Worm (Caenorhabditis elegans): ENCODE measurements around the gene T02G5.14.

T02G5.14 gene

DNA sequence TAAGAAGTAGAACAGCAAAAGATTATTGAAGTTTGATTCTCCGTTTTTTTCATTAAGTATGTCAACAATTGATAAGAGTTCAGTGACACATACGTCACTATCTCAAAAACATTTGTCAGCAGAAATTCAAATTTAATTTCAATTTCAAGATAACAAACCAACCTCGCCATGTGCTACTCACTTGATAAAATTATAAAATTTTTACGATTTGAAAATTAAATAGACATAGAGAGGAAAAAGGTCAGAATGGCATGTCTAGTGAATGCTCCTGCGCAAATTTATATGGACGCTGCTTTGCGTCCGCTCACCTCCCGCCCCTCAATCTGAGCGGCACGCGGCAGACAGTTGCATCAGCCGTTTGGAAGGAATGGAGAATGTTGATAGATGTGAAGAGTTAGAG lies 23.9 kb upstream of the T02G5.14 start (continued):
- TF ChIP-seq let-607 (tag; optimal IDR thresholded peaks at IDR 0.05) = peak in 1 of 2 experiments; percentile 85
- no peak for TF ChIP-seq ztf-18 (tag; optimal IDR thresholded peaks at IDR 0.05)
- TF ChIP-seq F39B2.1 (GFP tag; IDR thresholded peaks at IDR 0.05) = no peak
- no peak for TF ChIP-seq F57C9.4 (tag; optimal IDR thresholded peaks at IDR 0.05)

DNA sequence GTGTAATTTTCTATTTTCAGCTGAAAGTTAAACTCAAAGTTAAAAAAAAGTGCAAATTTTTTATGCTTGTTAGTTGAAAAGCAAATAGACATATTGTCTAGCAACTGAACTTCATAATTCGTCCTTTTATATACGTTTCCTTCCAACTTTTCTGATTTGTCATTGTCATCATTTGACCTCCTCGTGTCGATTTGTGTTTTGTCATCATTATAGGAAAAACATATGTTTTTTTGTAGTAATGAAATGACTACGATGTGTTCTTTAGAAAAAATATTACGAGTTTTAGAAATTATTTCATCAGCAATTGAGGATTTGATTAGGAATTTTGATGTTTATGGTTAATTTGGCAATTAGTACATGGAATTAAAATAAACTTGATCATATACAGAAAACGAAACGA lies 23.3 kb upstream of the T02G5.14 start:
- TF ChIP-seq B0019.2 (GFP tag; conservative IDR thresholded peaks at IDR 0.05) (no peak), D2030.7 (GFP tag; IDR thresholded peaks at IDR 0.05) (no peak), sptf-2 (GFP tag; optimal IDR thresholded peaks at IDR 0.05) (no peak), nhr-179 (tag; optimal IDR thresholded peaks at IDR 0.05) (no peak), tbx-9 (tag; optimal IDR thresholded peaks at IDR 0.05; ENCODE audit: borderline replicate concordance) (no peak), F10E7.11 (tag; optimal IDR thresholded peaks at IDR 0.05) (no peak), mes-4 (tag; optimal IDR thresholded peaks at IDR 0.05) (no peak)

DNA sequence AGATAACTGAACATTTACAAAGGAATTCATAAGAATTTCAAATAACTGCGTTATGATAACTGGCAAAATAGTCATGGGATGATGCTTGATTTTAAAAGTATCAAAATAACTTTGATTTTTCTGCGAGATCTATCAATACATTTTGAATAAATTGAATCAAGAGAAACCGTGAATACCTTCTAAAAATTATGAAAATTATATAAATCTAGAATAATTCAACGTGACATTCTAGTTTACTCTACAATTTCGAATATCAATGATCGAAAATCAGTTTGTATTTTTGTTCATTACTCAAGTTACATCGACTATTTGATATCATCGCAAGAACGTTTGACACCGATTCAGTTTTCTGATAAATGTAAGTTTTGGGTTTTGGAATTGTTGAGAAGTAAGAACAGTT lies 22.4 kb upstream of the T02G5.14 start, which contains the start of gene acs-6:
Gene acs-6 (plus strand): TSS at position 301 of the 400 bp plus-strand sequence.
- TF ChIP-seq tlf-1 (GFP tag; optimal IDR thresholded peaks at IDR 0.05) = no peak

DNA sequence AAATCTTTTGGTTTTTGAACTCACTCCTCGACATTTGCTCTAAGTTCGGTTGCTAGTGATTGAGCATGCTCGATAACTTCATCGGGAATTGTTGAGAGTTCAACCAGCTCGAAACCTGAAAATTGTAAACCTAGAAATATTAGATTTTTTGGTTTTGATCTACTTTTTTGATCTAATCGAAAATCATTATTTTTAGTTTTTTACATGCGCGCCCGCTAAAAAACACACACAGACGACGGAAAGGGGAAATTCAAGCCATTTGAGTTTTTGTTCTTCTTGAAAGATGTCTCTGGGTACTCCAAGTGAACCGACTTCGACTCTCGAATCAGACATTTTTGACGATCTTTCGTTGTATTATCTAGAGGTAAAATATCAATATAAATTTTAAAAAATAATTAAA lies 18.7 kb upstream of the T02G5.14 start, which contains the start of gene nos-2:
Gene nos-2 (plus strand): TSS at position 228 of the 400 bp plus-strand sequence.
- TF ChIP-seq Y79H2A.3 (GFP tag; conservative IDR thresholded peaks at IDR 0.05) (no peak), madf-8 (GFP tag; conservative IDR thresholded peaks at IDR 0.05) (peak; percentile 65), lir-1 (GFP tag; conservative IDR thresholded peaks at IDR 0.05) (no peak), lsl-1 (GFP tag; optimal IDR thresholded peaks at IDR 0.05) (peak; percentile 30), ceh-91 (GFP tag; IDR thresholded peaks at IDR 0.05) (0 out of 2 replicates have a peak, but pooled peaks have one; percentile 9), F33H1.4 (GFP tag; IDR thresholded peaks at IDR 0.05) (peak; percentile 16; the same call in 1 of the 2 replicates), egl-44 (GFP tag; IDR thresholded peaks at IDR 0.05) (no peak), xnd-1 (tag; optimal IDR thresholded peaks at IDR 0.05) (peak; percentile 60), efl-1 (GFP tag; optimal IDR thresholded peaks at IDR 0.05) (peak; percentile 79), dpl-1 (GFP tag; optimal IDR thresholded peaks at IDR 0.05) (peak; percentile 32), ceh-100 (GFP tag; IDR thresholded peaks at IDR 0.05) (no peak), repo-1 (tag; optimal IDR thresholded peaks at IDR 0.05) (no peak), madf-6 (GFP tag; IDR thresholded peaks at IDR 0.05) (peak; percentile 85)

DNA sequence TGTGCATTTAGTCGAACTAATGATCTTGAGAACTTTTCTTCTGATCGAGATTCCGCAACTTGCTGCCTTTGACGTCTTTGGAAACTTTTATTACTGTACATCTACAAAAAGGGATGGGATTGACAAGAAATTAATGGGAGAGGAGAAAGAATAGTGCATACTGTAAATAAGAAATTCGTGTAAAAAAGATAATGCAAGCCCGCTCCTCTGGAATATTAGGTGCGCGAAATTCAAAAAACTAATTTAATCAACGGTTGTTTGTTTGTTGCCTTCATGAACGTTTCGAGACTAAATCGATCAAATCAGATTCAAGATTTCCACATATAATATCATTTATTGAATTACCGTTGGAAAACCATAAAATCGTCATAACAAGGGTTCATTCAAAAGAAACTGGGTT lies 14.3 kb upstream of the T02G5.14 start, which contains the start of gene him-14:
Gene him-14 (minus strand): TSS at position 101 of the 400 bp plus-strand sequence.
- TF ChIP-seq sea-2 (GFP tag; IDR thresholded peaks at IDR 0.05) (no peak), ztf-3 (GFP tag; optimal IDR thresholded peaks at IDR 0.05) (no peak), him-1 (tag; optimal IDR thresholded peaks at IDR 0.05) (peak; percentile 10), let-607 (tag; optimal IDR thresholded peaks at IDR 0.05) (no peak), nhr-80 (tag; optimal IDR thresholded peaks at IDR 0.05) (no peak), madf-6 (GFP tag; IDR thresholded peaks at IDR 0.05) (peak; percentile 24; the same call in 1 of the 2 replicates), madf-10 (tag; optimal IDR thresholded peaks at IDR 0.05) (no peak), ztf-22 (GFP tag; optimal IDR thresholded peaks at IDR 0.05) (no peak), gei-17 (GFP tag; optimal IDR thresholded peaks at IDR 0.05) (no peak), C17E4.6 (GFP tag; IDR thresholded peaks at IDR 0.05) (no peak), ztf-28 (GFP tag; IDR thresholded peaks at IDR 0.05) (no peak), snpc-1.3 (tag; optimal IDR thresholded peaks at IDR 0.05; ENCODE audit: insufficient read depth) (peak; percentile 1), sdz-38 (tag; optimal IDR thresholded peaks at IDR 0.05) (no peak), mxl-1 (tag; optimal IDR thresholded peaks at IDR 0.05) (no peak), Y53G8AR.9 (GFP tag; conservative IDR thresholded peaks at IDR 0.05) (0 out of 2 replicates have a peak, but pooled peaks have one; percentile 17), F33H1.4 (GFP tag; IDR thresholded peaks at IDR 0.05) (no peak), F49E8.2 (tag; optimal IDR thresholded peaks at IDR 0.05; ENCODE audit: insufficient read depth) (peak; percentile 14), ceh-79 (tag; optimal IDR thresholded peaks at IDR 0.05) (no peak)
